Worm (Caenorhabditis elegans) whole organism, late embryonic: Measurements from ENCODE around the gene C14C11.2.

Experiments
- ama-1 ChIP-seq: fragments of 150-350 bp; optimal IDR thresholded peaks from 2 replicates; lab custom pipeline; 2014
- dve-1 ChIP-seq: sonication (generic microtip); optimal IDR thresholded peaks from 2 replicates; lab custom pipeline; 2017; ENCODE audit warnings: antibody characterized with exemption, mild to moderate bottlenecking, missing genetic modification characterization, missing compliant biosample characterization
- npax-4 ChIP-seq: sonication (generic microtip); optimal IDR thresholded peaks from 2 replicates; lab custom pipeline; 2016; ENCODE audit warnings: missing genetic modification characterization, missing compliant biosample characterization
- pax-1 ChIP-seq: fragments of 150-350 bp; optimal IDR thresholded peaks from 2 replicates; lab custom pipeline; 2014; ENCODE audit warnings: missing biosample characterization, missing genetic modification characterization
- tbx-2 ChIP-seq: sonication (generic microtip); optimal IDR thresholded peaks from 2 replicates; lab custom pipeline; 2016; ENCODE audit warnings: missing genetic modification characterization, missing compliant biosample characterization

DNA sequence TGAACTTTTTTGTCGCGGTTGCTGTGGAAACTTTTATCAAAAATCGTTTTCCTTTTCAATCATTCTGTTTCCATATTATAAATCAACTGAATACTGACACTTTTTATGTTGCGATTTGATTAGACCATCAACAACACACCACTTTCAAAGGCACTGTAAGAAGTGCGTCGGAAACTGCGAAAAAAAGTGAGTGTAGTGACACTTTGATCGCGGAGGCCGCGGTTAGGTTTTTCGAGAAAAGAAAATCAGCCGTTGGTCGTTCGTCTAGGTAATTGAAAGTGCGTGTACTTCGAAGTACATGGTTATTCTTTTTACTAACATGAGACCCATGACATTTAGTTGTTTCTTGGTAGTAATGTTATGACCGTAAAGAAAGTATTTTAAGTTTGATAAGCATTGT, 34.7 kb downstream of the C14C11.2 start:
- TF ChIP-seq pax-1 (no peak), tbx-2 (no peak), dve-1 (tag; lab: Kevin White, UChicago) (no peak), ama-1 (no peak), npax-4 (tag; lab: Kevin White, UChicago) (no peak)
